Fruit fly (Drosophila melanogaster): ENCODE data around the gene CG32320.

The CG32320 gene

dm6 chr3L:1378098-1378645, 20.2 kb upstream of the CG32320 start:
- TF ChIP-seq noc (tag; optimal IDR thresholded peaks at IDR 0.05) = no peak

dm6 chr3L:1378862-1379543, 19.4 kb upstream of the CG32320 start:
- TF ChIP-seq noc (tag; optimal IDR thresholded peaks at IDR 0.05) = no peak

dm6 chr3L:1379741-1380465, 18.5 kb upstream of the CG32320 start:
- TF ChIP-seq noc (tag; optimal IDR thresholded peaks at IDR 0.05) = no peak

- no peak for TF ChIP-seq noc (tag; optimal IDR thresholded peaks at IDR 0.05)
These were observed 17.4 kb upstream of the CG32320 start for dm6 chr3L:1380959-1381358.

dm6 chr3L:1385683-1386246, 12.6 kb upstream of the CG32320 start:
- no peak for TF ChIP-seq noc (tag; optimal IDR thresholded peaks at IDR 0.05)

dm6 chr3L:1388094-1388493, 10.3 kb upstream of the CG32320 start:
- TF ChIP-seq noc (tag; optimal IDR thresholded peaks at IDR 0.05) = no peak

- no peak for TF ChIP-seq noc (tag; optimal IDR thresholded peaks at IDR 0.05)
These were observed 9.5 kb upstream of the CG32320 start for dm6 chr3L:1388862-1389261.

dm6 chr3L:1390410-1390809, 8.0 kb upstream of the CG32320 start:
- no peak for TF ChIP-seq noc (tag; optimal IDR thresholded peaks at IDR 0.05)

dm6 chr3L:1391993-1392952, 6.1 kb upstream of the CG32320 start:
- TF ChIP-seq noc (tag; optimal IDR thresholded peaks at IDR 0.05) = no peak

- no peak for TF ChIP-seq noc (tag; optimal IDR thresholded peaks at IDR 0.05)
These were observed 3.9 kb upstream of the CG32320 start for dm6 chr3L:1394463-1394862.

- TF ChIP-seq noc (tag; optimal IDR thresholded peaks at IDR 0.05) = no peak
These were observed 3.1 kb downstream of the CG32320 start for dm6 chr3L:1401364-1401978.

- TF ChIP-seq noc (tag; optimal IDR thresholded peaks at IDR 0.05) = no peak
These were observed 3.8 kb downstream of the CG32320 start for dm6 chr3L:1402152-1402551.

dm6 chr3L:1404549-1404948, 6.2 kb downstream of the CG32320 start:
- TF ChIP-seq noc (tag; optimal IDR thresholded peaks at IDR 0.05) = no peak

dm6 chr3L:1408093-1408492, 9.7 kb downstream of the CG32320 start:
- no peak for TF ChIP-seq noc (tag; optimal IDR thresholded peaks at IDR 0.05)

dm6 chr3L:1410369-1411107, 12.2 kb downstream of the CG32320 start, which contains the start of gene CG9168:
Gene CG9168 (plus strand): TSS chr3L:1411057.
- no peak for TF ChIP-seq noc (tag; optimal IDR thresholded peaks at IDR 0.05)
